Worm (Caenorhabditis elegans): ENCODE results near the gene ani-2.

- TF ChIP-seq skn-1 (tag; optimal IDR thresholded peaks at IDR 0.05) (no peak), daf-12 (tag; optimal IDR thresholded peaks at IDR 0.05) (no peak)
Measured at ce11 chrII:6322979-6323378, 42.2 kb downstream of the ani-2 start, which contains the start of gene C32D5.4.

Data from whole organism, L3 larva.